Worm (Caenorhabditis elegans) whole organism, late embryonic: Measurements from ENCODE around the gene srh-240.

Experiments
- F13H6.1 ChIP-seq: sonication (generic microtip); optimal IDR thresholded peaks from 2 replicates; lab custom pipeline; 2016; ENCODE audit warnings: missing genetic modification characterization, missing compliant biosample characterization
- ets-4 ChIP-seq: sonication (generic microtip); optimal IDR thresholded peaks from 2 replicates; lab custom pipeline; 2016; ENCODE audit warnings: missing genetic modification characterization, missing compliant biosample characterization
- eyg-1 ChIP-seq: sonication (generic microtip); optimal IDR thresholded peaks from 2 replicates; lab custom pipeline; 2016; ENCODE audit warnings: missing genotype, missing genetic modification characterization, missing compliant biosample characterization
- hlh-30 ChIP-seq: sonication (generic microtip); optimal IDR thresholded peaks from 2 replicates; lab custom pipeline; 2017; ENCODE audit warnings: antibody characterized with exemption, missing genetic modification characterization, missing compliant biosample characterization; ENCODE audit not compliant: insufficient read depth
- nhr-11 ChIP-seq: fragments of 150-350 bp; optimal IDR thresholded peaks from 2 replicates; lab custom pipeline; 2014; ENCODE audit warnings: missing biosample characterization, missing genetic modification characterization
- rnt-1 ChIP-seq: sonication (generic microtip); optimal IDR thresholded peaks from 2 replicates; lab custom pipeline; 2016; ENCODE audit warnings: missing genetic modification characterization, missing compliant biosample characterization
- ztf-16 ChIP-seq: sonication (generic microtip); optimal IDR thresholded peaks from 2 replicates; lab custom pipeline; 2017; ENCODE audit warnings: missing genetic modification characterization, missing compliant biosample characterization

DNA sequence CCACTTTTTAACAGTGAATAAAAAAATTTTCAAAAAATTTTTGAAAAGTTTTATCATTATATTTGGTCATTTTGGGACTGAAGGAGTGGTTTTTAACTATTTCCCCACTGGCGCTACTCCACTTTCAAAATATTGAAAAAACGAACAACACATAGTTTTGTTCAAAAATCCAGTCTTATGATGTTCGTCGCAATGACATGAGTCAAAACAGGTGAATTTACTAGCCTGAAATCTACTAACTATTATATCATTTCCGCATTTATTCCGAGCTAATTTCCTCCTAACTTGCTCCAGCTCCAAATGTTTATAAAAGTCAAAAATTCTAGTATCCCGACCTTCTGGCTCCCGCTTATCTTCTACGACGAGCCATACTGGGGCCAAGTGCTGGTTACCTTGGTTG is 19.4 kb downstream of the srh-240 start, which contains the start of gene sre-24:
- TF ChIP-seq eyg-1 (tag; lab: Kevin White, UChicago): no peak
- TF ChIP-seq hlh-30: no peak
- TF ChIP-seq ztf-16 (tag; lab: Kevin White, UChicago): no peak
- no peak for TF ChIP-seq F13H6.1 (tag; lab: Kevin White, UChicago)
- TF ChIP-seq rnt-1: no peak
- TF ChIP-seq nhr-11: no peak
- TF ChIP-seq ets-4 (tag; lab: Kevin White, UChicago): no peak
